Fruit fly (Drosophila melanogaster) whole organism, embryonic: ENCODE measurements around the gene SmydA-9.

ENCODE experiments used
- Adf1 ChIP-seq: fragments of 200-800 bp; sonication (Bioruptor generic); IDR thresholded peaks from 2 replicates; pipeline ENCODE4 v1.3.6; 2022; ENCODE audit warnings: missing biosample characterization, missing genetic modification characterization
- Antp ChIP-seq: fragments of 200-800 bp; sonication (Bioruptor generic); optimal IDR thresholded peaks from 3 replicates; lab custom pipeline; 2016; ENCODE audit warnings: missing biosample characterization, missing genetic modification characterization
- Asciz ChIP-seq: fragments of 200-800 bp; sonication (Bioruptor generic); optimal IDR thresholded peaks from 2 replicates; lab custom pipeline; 2017; ENCODE audit warnings: missing biosample characterization, mild to moderate bottlenecking, missing genetic modification characterization, missing genetic modification reagents
- Bdp1 ChIP-seq: fragments of 200-800 bp; sonication (Bioruptor generic); optimal IDR thresholded peaks from 3 replicates; lab custom pipeline; 2016; ENCODE audit warnings: missing biosample characterization, missing genetic modification characterization
- Bgb ChIP-seq: fragments of 200-800 bp; sonication (Bioruptor generic); IDR thresholded peaks from 2 replicates; pipeline ENCODE4 v1.3.6; 2022; ENCODE audit warnings: missing biosample characterization, missing genetic modification characterization; ENCODE audit not compliant: partially characterized antibody
- C15 ChIP-seq: fragments of 200-800 bp; sonication (Bioruptor generic); IDR thresholded peaks from 3 replicates; pipeline ENCODE4 v1.3.6; 2022; ENCODE audit warnings: missing biosample characterization, missing genetic modification characterization
- CG10147 ChIP-seq: fragments of 200-800 bp; sonication (Bioruptor generic); optimal IDR thresholded peaks from 2 replicates; lab custom pipeline; 2019; ENCODE audit warnings: missing biosample characterization, mild to moderate bottlenecking, missing genetic modification characterization, moderate library complexity
- CG10209 ChIP-seq: fragments of 200-800 bp; sonication (Bioruptor generic); optimal IDR thresholded peaks from 3 replicates; lab custom pipeline; 2017; ENCODE audit warnings: missing biosample characterization, mild to moderate bottlenecking, missing genetic modification characterization, missing genetic modification reagents
- CG10267 ChIP-seq: fragments of 200-800 bp; sonication (Bioruptor generic); optimal IDR thresholded peaks from 2 replicates; lab custom pipeline; 2018; ENCODE audit warnings: missing biosample characterization, mild to moderate bottlenecking, missing genetic modification characterization, moderate library complexity
- CG12104 ChIP-seq: fragments of 200-800 bp; sonication (Bioruptor generic); optimal IDR thresholded peaks from 3 replicates; lab custom pipeline; 2016; ENCODE audit warnings: missing biosample characterization, missing genetic modification characterization
- CG14667 ChIP-seq: fragments of 200-800 bp; sonication (Bioruptor generic); IDR thresholded peaks from 2 replicates; pipeline ENCODE4 v1.3.6; 2022; ENCODE audit warnings: missing biosample characterization, missing genetic modification characterization
- CG15011 ChIP-seq: fragments of 200-800 bp; sonication (Bioruptor generic); optimal IDR thresholded peaks from 3 replicates; lab custom pipeline; 2018; ENCODE audit warnings: missing biosample characterization, mild to moderate bottlenecking, missing genetic modification characterization
- CG17829 ChIP-seq: fragments of 200-800 bp; optimal IDR thresholded peaks from 2 replicates; lab custom pipeline; 2019; ENCODE audit warnings: missing biosample characterization, mild to moderate bottlenecking, missing genetic modification characterization, moderate library complexity
- CG2116 ChIP-seq: fragments of 200-800 bp; sonication (Bioruptor generic); optimal IDR thresholded peaks from 3 replicates; lab custom pipeline; 2018; ENCODE audit warnings: missing biosample characterization, mild to moderate bottlenecking, missing genetic modification characterization
- CG2199 ChIP-seq: fragments of 200-800 bp; sonication (Bioruptor generic); IDR thresholded peaks from 3 replicates; pipeline ENCODE4 v1.3.6; 2022; ENCODE audit warnings: missing biosample characterization, missing genetic modification characterization
- CG2712 ChIP-seq: fragments of 200-800 bp; optimal IDR thresholded peaks from 3 replicates; lab custom pipeline; 2019; ENCODE audit warnings: missing biosample characterization, mild to moderate bottlenecking, missing genetic modification characterization, moderate library complexity
- CG3407 ChIP-seq: fragments of 200-800 bp; sonication (Bioruptor generic); optimal IDR thresholded peaks from 2 replicates; lab custom pipeline; 2018; ENCODE audit warnings: missing biosample characterization, mild to moderate bottlenecking, missing genetic modification characterization
- CG34376 ChIP-seq: fragments of 200-800 bp; sonication (Bioruptor generic); optimal IDR thresholded peaks from 2 replicates; lab custom pipeline; 2018; ENCODE audit warnings: missing biosample characterization, mild to moderate bottlenecking, missing genetic modification characterization
- CG5245 ChIP-seq: fragments of 200-800 bp; sonication (Bioruptor generic); optimal IDR thresholded peaks from 3 replicates; lab custom pipeline; 2016; ENCODE audit warnings: missing biosample characterization, missing genetic modification characterization
- CG6791 ChIP-seq: fragments of 200-800 bp; sonication (Bioruptor generic); IDR thresholded peaks from 3 replicates; pipeline ENCODE4 v1.3.6; 2022; ENCODE audit warnings: missing biosample characterization, missing genetic modification characterization; ENCODE audit not compliant: partially characterized antibody
- CG7786 ChIP-seq: fragments of 200-800 bp; sonication (Bioruptor generic); optimal IDR thresholded peaks from 2 replicates; lab custom pipeline; 2016; ENCODE audit warnings: missing biosample characterization, missing genetic modification characterization
- CG8478 ChIP-seq: fragments of >200 bp; optimal IDR thresholded peaks from 2 replicates; lab custom pipeline; 2018
- Camta ChIP-seq: fragments of 200-800 bp; sonication (Bioruptor generic); optimal IDR thresholded peaks from 2 replicates; lab custom pipeline; 2016; ENCODE audit warnings: missing biosample characterization, missing genetic modification characterization
- CoRest ChIP-seq: fragments of 200-800 bp; sonication (Bioruptor generic); optimal IDR thresholded peaks from 3 replicates; lab custom pipeline; 2018; ENCODE audit warnings: missing biosample characterization, mild to moderate bottlenecking, missing genetic modification characterization, moderate library complexity
- CrebB ChIP-seq: fragments of 200-800 bp; sonication (Bioruptor generic); optimal IDR thresholded peaks from 3 replicates; lab custom pipeline; 2018; ENCODE audit warnings: missing biosample characterization, mild to moderate bottlenecking, missing genetic modification characterization
- Dbx ChIP-seq: fragments of 200-800 bp; sonication (Bioruptor generic); IDR thresholded peaks from 3 replicates; pipeline ENCODE4 v1.3.6; 2022; ENCODE audit warnings: missing biosample characterization, missing genetic modification characterization
- Hey ChIP-seq: fragments of 200-800 bp; sonication (Bioruptor generic); optimal IDR thresholded peaks from 3 replicates; lab custom pipeline; 2018; ENCODE audit warnings: missing biosample characterization, mild to moderate bottlenecking, missing genetic modification characterization
- Hr3 ChIP-seq: fragments of 200-800 bp; sonication (Bioruptor generic); optimal IDR thresholded peaks from 3 replicates; lab custom pipeline; 2016; ENCODE audit warnings: missing biosample characterization, missing genetic modification characterization
- Med ChIP-seq: fragments of 200-800 bp; sonication (Bioruptor generic); peaks from one replicate; lab custom pipeline; 2016; ENCODE audit warnings: missing biosample characterization, missing genetic modification characterization, mild to moderate bottlenecking, inconsistent platforms, moderate library complexity
- Oli ChIP-seq: fragments of 200-800 bp; sonication (Bioruptor generic); optimal IDR thresholded peaks from 2 replicates; lab custom pipeline; 2018; ENCODE audit warnings: missing biosample characterization, mild to moderate bottlenecking, missing genetic modification characterization, moderate library complexity
- Optix ChIP-seq: fragments of 200-800 bp; sonication (Bioruptor generic); IDR thresholded peaks from 3 replicates; pipeline ENCODE4 v1.3.6; 2022; ENCODE audit warnings: missing biosample characterization, missing genetic modification characterization
- Pdp1 ChIP-seq, 2 experiments: fragments of 200-800 bp; sonication (Bioruptor generic); optimal IDR thresholded peaks; 3 replicates each; lab custom pipeline; 2016; ENCODE audit warnings: missing biosample characterization in 2 of 2, missing genetic modification characterization in 2 of 2, mild to moderate bottlenecking in 1 of 2, moderate library complexity in 1 of 2
- ac ChIP-seq: fragments of 200-800 bp; sonication (Bioruptor generic); optimal IDR thresholded peaks from 3 replicates; lab custom pipeline; 2017; ENCODE audit warnings: missing biosample characterization, mild to moderate bottlenecking, missing genetic modification characterization
- ase ChIP-seq: fragments of 200-800 bp; sonication (Bioruptor generic); IDR thresholded peaks from 3 replicates; pipeline ENCODE4 v1.3.6; 2022; ENCODE audit warnings: missing biosample characterization, missing genetic modification characterization
- chinmo ChIP-seq: fragments of 200-800 bp; sonication (Bioruptor generic); IDR thresholded peaks from 4 replicates; pipeline ENCODE4 v1.3.6; 2022; ENCODE audit warnings: missing biosample characterization, missing genetic modification characterization; ENCODE audit not compliant: partially characterized antibody
- corto ChIP-seq: fragments of 200-800 bp; sonication (Bioruptor generic); optimal IDR thresholded peaks from 2 replicates; lab custom pipeline; 2016; ENCODE audit warnings: missing biosample characterization, mild to moderate bottlenecking, missing genetic modification characterization, moderate library complexity
- crc ChIP-seq: fragments of 200-800 bp; sonication (Bioruptor generic); optimal IDR thresholded peaks from 2 replicates; lab custom pipeline; 2016; ENCODE audit warnings: missing biosample characterization, missing genetic modification characterization
- emc ChIP-seq: fragments of 200-800 bp; sonication (Bioruptor generic); optimal IDR thresholded peaks from 2 replicates; lab custom pipeline; 2016; ENCODE audit warnings: missing biosample characterization, missing genetic modification characterization
- fru ChIP-seq: fragments of >200 bp; optimal IDR thresholded peaks from 2 replicates; lab custom pipeline; 2017
- gfzf ChIP-seq: fragments of 200-800 bp; sonication (Bioruptor generic); optimal IDR thresholded peaks from 2 replicates; lab custom pipeline; 2016; ENCODE audit warnings: missing biosample characterization, mild to moderate bottlenecking, missing genetic modification characterization, moderate library complexity
- gsb ChIP-seq: fragments of 200-800 bp; sonication (Bioruptor generic); IDR thresholded peaks from 2 replicates; pipeline ENCODE4 v1.3.6; 2022; ENCODE audit warnings: missing biosample characterization, missing genetic modification characterization
- jigr1 ChIP-seq: fragments of 200-800 bp; sonication (Bioruptor generic); IDR thresholded peaks from 3 replicates; pipeline ENCODE4 v1.3.6; 2022; ENCODE audit warnings: missing biosample characterization, missing genetic modification characterization
- jing ChIP-seq: fragments of 200-800 bp; sonication (Bioruptor generic); optimal IDR thresholded peaks from 2 replicates; lab custom pipeline; 2018; ENCODE audit warnings: missing biosample characterization, mild to moderate bottlenecking, missing genetic modification characterization
- ro ChIP-seq: fragments of 200-800 bp; sonication (Bioruptor generic); IDR thresholded peaks from 2 replicates; pipeline ENCODE4 v1.3.6; 2022; ENCODE audit warnings: missing biosample characterization, missing genetic modification characterization
- schlank ChIP-seq: fragments of 200-800 bp; sonication (Bioruptor generic); optimal IDR thresholded peaks from 2 replicates; lab custom pipeline; 2018; ENCODE audit warnings: missing biosample characterization, mild to moderate bottlenecking, missing genetic modification characterization
- shn ChIP-seq: fragments of 200-800 bp; sonication (Bioruptor generic); optimal IDR thresholded peaks from 3 replicates; lab custom pipeline; 2016; ENCODE audit warnings: missing biosample characterization, missing genetic modification characterization
- sima ChIP-seq: fragments of 200-800 bp; sonication (Bioruptor generic); optimal IDR thresholded peaks from 2 replicates; lab custom pipeline; 2016; ENCODE audit warnings: missing biosample characterization, missing genetic modification characterization
- slbo ChIP-seq: fragments of 200-800 bp; sonication (Bioruptor generic); IDR thresholded peaks from 2 replicates; pipeline ENCODE4 v1.3.6; 2022; ENCODE audit warnings: missing biosample characterization, missing genetic modification characterization
- toy ChIP-seq: fragments of 200-800 bp; sonication (Bioruptor generic); IDR thresholded peaks from 2 replicates; pipeline ENCODE4 v1.3.6; 2022; ENCODE audit warnings: missing biosample characterization, missing genetic modification characterization
- trem ChIP-seq: fragments of 200-800 bp; optimal IDR thresholded peaks from 3 replicates; lab custom pipeline; 2019; ENCODE audit warnings: missing biosample characterization, mild to moderate bottlenecking, missing genetic modification characterization, moderate library complexity
- twi ChIP-seq: fragments of 200-800 bp; optimal IDR thresholded peaks from 2 replicates; lab custom pipeline; 2019; ENCODE audit warnings: missing biosample characterization, mild to moderate bottlenecking, missing genetic modification characterization, moderate library complexity
- vnd ChIP-seq: fragments of 200-800 bp; sonication (Bioruptor generic); IDR thresholded peaks from 3 replicates; pipeline ENCODE4 v1.3.6; 2022; ENCODE audit warnings: missing biosample characterization, missing genetic modification characterization; ENCODE audit not compliant: partially characterized antibody
- zf30C ChIP-seq: fragments of 200-800 bp; sonication (Bioruptor generic); optimal IDR thresholded peaks from 3 replicates; lab custom pipeline; 2018; ENCODE audit warnings: missing biosample characterization, mild to moderate bottlenecking, missing genetic modification characterization

Gene SmydA-9

DNA sequence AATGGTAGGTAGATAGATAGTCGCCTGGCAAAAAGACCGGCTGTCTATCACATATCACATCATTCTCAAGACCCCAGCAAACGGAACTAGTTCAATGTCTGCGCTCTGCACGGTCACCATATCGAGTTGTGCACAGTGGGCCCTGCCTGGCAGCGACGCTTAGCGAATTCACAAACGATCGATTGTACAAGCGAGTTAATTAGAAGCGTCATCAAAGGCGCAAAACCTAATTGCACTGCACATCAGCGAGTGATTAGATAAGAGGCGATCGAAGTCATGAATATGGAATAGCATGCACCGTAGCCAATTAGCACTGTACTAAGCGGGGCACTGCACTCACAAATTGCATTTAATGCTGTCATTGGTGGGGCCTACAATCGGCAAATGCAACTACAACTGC is 9.7 kb upstream of the SmydA-9 start (continued):
- no peak for TF ChIP-seq Bdp1 (GFP tag; lab: Kevin White, UChicago)
- TF ChIP-seq CG3407 (GFP tag; lab: Kevin White, UChicago), result no peak
- no peak for TF ChIP-seq fru (lab: Kevin White, UChicago)
- TF ChIP-seq Hr3, result no peak
- no peak for TF ChIP-seq emc (GFP tag; lab: Kevin White, UChicago)
- no peak for TF ChIP-seq shn (GFP tag; lab: Kevin White, UChicago)
- no peak for TF ChIP-seq Bgb (GFP tag; lab: Robert Waterston, UW)
- no peak for TF ChIP-seq CG10267 (tag; lab: Kevin White, UChicago)
- TF ChIP-seq Adf1 (GFP tag; lab: Robert Waterston, UW), result no peak
- TF ChIP-seq Dbx (GFP tag; lab: Robert Waterston, UW), result no peak
- no peak for TF ChIP-seq CG15011 (GFP tag; lab: Kevin White, UChicago)
- TF ChIP-seq CG5245 (GFP tag; lab: Kevin White, UChicago), result no peak
- TF ChIP-seq CoRest (tag; lab: Kevin White, UChicago), result no peak
- TF ChIP-seq CG2199 (GFP tag; lab: Robert Waterston, UW), result no peak
- no peak for TF ChIP-seq CrebB
- peak; percentile 6 for TF ChIP-seq CG17829 (tag; lab: Kevin White, UChicago)
- TF ChIP-seq Oli (tag; lab: Kevin White, UChicago), result peak; percentile 14
- TF ChIP-seq ac, result no peak
- no peak for TF ChIP-seq CG7786
- peak; percentile 81 for TF ChIP-seq Med
- TF ChIP-seq crc (GFP tag; lab: Kevin White, UChicago), result no peak
- TF ChIP-seq Pdp1 (GFP tag; optimal IDR thresholded peaks at IDR 0.05; lab: Kevin White, UChicago), result no peak
- no peak for TF ChIP-seq Asciz (GFP tag; lab: Kevin White, UChicago)
- TF ChIP-seq ase, result no peak
- TF ChIP-seq Camta, result no peak
- no peak for TF ChIP-seq CG10147
- TF ChIP-seq jigr1 (GFP tag; lab: Robert Waterston, UW), result no peak
- TF ChIP-seq chinmo (GFP tag; lab: Robert Waterston, UW), result no peak
- no peak for TF ChIP-seq CG12104 (GFP tag; lab: Kevin White, UChicago)
- TF ChIP-seq gsb (GFP tag; lab: Robert Waterston, UW), result no peak
- no peak for TF ChIP-seq gfzf (GFP tag; lab: Kevin White, UChicago)
- TF ChIP-seq CG8478, result no peak
- no peak for TF ChIP-seq trem (tag; lab: Kevin White, UChicago)
- TF ChIP-seq ro (GFP tag; lab: Robert Waterston, UW), result no peak
- TF ChIP-seq CG34376 (GFP tag; lab: Kevin White, UChicago), result no peak
- TF ChIP-seq Hey (tag; lab: Kevin White, UChicago), result no peak
- no peak for TF ChIP-seq CG6791 (GFP tag; lab: Robert Waterston, UW)
- no peak for TF ChIP-seq C15
- no peak for TF ChIP-seq zf30C (GFP tag; lab: Kevin White, UChicago)
- TF ChIP-seq toy (GFP tag; lab: Robert Waterston, UW), result no peak
- no peak for TF ChIP-seq jing (GFP tag; lab: Kevin White, UChicago)
- no peak for TF ChIP-seq CG2116 (GFP tag; lab: Kevin White, UChicago)
- no peak for TF ChIP-seq corto (GFP tag; lab: Kevin White, UChicago)
- 0 out of 2 replicates have a peak, but pooled peaks have one; percentile 20 for TF ChIP-seq CG14667 (GFP tag; lab: Robert Waterston, UW)
- peak; percentile 51; the same call in 1 of the 3 replicates for TF ChIP-seq Optix (GFP tag; lab: Robert Waterston, UW)
- TF ChIP-seq CG10209 (GFP tag; lab: Kevin White, UChicago), result no peak
- TF ChIP-seq schlank (tag; lab: Kevin White, UChicago), result no peak
- no peak for TF ChIP-seq slbo (GFP tag; lab: Robert Waterston, UW)
- TF ChIP-seq twi (tag; lab: Kevin White, UChicago), result no peak
- no peak for TF ChIP-seq sima
- peak; percentile 32 for TF ChIP-seq CG2712 (tag; lab: Kevin White, UChicago)
- TF ChIP-seq vnd, result no peak
- peak; percentile 32 for TF ChIP-seq Antp (GFP tag; lab: Kevin White, UChicago)
